Fruit fly (Drosophila melanogaster) S2 (cell line): ENCODE results near the gene CG6511.

ENCODE experiments used
- CG8478 ChIP-seq: fragments of >200 bp; optimal IDR thresholded peaks from 2 replicates; lab custom pipeline; 2018
- CTCF ChIP-seq, 2 experiments: fragments of >200 bp; optimal IDR thresholded peaks; 2 replicates each; lab custom pipeline; 2018

DNA sequence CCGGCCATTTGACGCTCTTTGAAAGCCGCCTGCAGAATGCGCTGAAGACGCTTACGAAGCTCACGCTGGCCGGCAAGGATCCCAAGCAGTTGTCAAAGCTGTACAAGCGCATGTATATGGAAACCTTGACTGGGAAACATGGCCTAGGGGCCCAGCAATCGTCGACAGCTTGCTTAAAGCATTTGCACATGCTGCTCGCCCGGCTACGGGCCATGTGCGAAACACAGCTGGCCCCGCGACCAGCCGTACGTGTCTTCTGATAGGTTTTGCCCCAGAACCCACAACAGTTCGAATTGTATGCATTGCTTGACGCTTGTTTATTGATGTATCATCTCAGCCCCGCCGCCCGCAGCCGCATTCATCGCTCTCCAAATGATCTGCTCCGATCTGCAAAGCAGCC, 4.1 kb downstream of the CG6511 start:
- TF ChIP-seq CTCF (optimal IDR thresholded peaks at IDR 0.05; lab: Kevin White, UChicago) (no peak), CG8478 (lab: Kevin White, UChicago) (no peak)
